Worm (Caenorhabditis elegans): ENCODE data around the gene ergi-1.
"Not testable (repeated sequence)": the region's sequence is repeated elsewhere in the genome, so short reads cannot be mapped to it uniquely, and the experiment has no call there.

ergi-1 gene

DNA sequence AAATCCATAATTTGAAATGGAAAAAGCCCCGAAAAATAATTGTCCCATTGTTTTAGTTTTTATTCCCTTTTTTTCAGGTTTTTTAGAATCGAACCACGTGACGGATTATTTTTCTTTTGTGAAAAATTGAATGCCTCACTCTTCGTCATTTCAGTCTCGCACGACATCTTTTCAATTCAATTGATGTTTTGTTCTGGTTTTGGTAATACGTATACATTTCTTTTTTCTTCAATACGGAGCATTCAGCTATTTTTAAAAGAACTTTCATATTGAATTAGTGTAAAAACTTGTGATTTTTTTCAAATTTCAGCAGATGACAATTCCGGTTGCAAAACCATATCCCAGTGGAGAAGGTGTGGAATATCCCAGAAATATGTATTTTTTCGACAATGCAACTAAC lies 29.7 kb upstream of the ergi-1 start, which contains the start of gene F49H12.7:
Gene F49H12.7, plus strand, starts transcription at position 301 of the 400 bp plus-strand sequence.
- TF ChIP-seq nhr-111 (GFP tag; optimal IDR thresholded peaks at IDR 0.05) (no peak), dve-1 (tag; optimal IDR thresholded peaks at IDR 0.05; ENCODE audit: insufficient read depth) (peak; percentile 4)

DNA sequence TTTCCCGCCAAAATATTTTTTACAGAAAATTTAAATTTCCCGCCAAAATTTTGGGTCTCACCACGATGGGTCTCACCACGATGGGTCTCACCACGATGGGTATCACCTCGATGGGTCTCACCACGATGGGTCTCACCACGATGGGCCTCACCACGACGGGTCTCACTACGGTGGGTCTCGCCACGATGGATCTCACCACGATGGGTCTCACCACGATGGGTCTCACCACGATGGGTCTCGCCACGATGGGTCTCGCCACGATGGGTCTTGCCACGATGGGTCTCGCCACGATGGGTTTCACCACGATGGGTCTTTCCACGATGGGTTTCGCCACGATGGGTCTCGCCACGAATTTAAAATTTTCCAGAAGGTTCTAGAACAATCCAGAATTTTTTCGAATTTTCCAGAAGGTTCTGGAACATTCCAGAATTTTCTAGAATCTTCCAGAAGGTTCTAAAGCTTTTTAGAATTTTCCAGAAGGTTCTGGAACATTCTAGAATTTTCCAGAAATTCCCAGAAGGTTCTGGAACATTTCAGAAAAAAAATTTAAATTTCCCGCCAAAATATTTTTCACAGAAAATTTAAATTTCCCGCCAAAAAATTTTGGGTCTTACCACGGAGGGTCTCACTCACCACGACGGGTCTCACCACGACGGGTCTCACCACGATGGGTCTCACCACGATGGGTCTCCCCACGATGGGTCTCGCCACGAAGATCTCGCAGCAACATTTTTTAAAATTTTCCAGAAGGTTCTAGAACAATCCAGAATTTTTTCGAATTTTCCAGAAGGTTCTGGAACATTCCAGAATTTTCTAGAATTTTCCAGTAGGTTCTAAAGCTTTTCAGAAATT lies 23.7 kb upstream of the ergi-1 start:
- TF ChIP-seq set-16 (GFP tag; IDR thresholded peaks at IDR 0.05) (peak; percentile 87), F44E2.7 (GFP tag; IDR thresholded peaks at IDR 0.05) (peak; percentile 42; the same call in 1 of the 2 replicates), D1046.2 (GFP tag; IDR thresholded peaks at IDR 0.05) (peak; percentile 75; the same call in 1 of the 2 replicates), dmd-9 (GFP tag; IDR thresholded peaks at IDR 0.05) (peak; percentile 65; the same call in 1 of the 2 replicates), pha-4 (GFP tag; IDR thresholded peaks at IDR 0.05) (0 out of 2 replicates have a peak, but pooled peaks have one; percentile 14), php-3 (GFP tag; IDR thresholded peaks at IDR 0.05) (0 out of 2 replicates have a peak, but pooled peaks have one; percentile 37), nhr-42 (GFP tag; IDR thresholded peaks at IDR 0.05) (peak; percentile 81; the same call in 1 of the 2 replicates), T26A8.4 (GFP tag; IDR thresholded peaks at IDR 0.05) (0 out of 2 replicates have a peak, but pooled peaks have one; percentile 29), Y48G9A.11 (GFP tag; IDR thresholded peaks at IDR 0.05) (0 out of 2 replicates have a peak, but pooled peaks have one; percentile 8), ZK337.2 (GFP tag; IDR thresholded peaks at IDR 0.05) (peak; percentile 36; the same call in 1 of the 2 replicates), tag-97 (GFP tag; IDR thresholded peaks at IDR 0.05) (0 out of 2 replicates have a peak, but pooled peaks have one; percentile 30), ceh-44 (GFP tag; IDR thresholded peaks at IDR 0.05) (0 out of 2 replicates have a peak, but pooled peaks have one; percentile 49), tra-1 (GFP tag; IDR thresholded peaks at IDR 0.05) (0 out of 2 replicates have a peak, but pooled peaks have one; percentile 11), madf-5 (GFP tag; IDR thresholded peaks at IDR 0.05) (peak; percentile 15 to 58; a peak in 2 of 4 replicates), lim-7 (GFP tag; IDR thresholded peaks at IDR 0.05) (peak; percentile 65; the same call in 1 of the 2 replicates), Y75B8A.6 (GFP tag; IDR thresholded peaks at IDR 0.05) (0 out of 2 replicates have a peak, but pooled peaks have one; percentile 16), egl-43 (GFP tag; IDR thresholded peaks at IDR 0.05) (peak; percentile 54; the same call in 1 of the 2 replicates), madf-9 (GFP tag; conservative IDR thresholded peaks at IDR 0.05) (0 out of 2 replicates have a peak, but pooled peaks have one; percentile 25), zip-11 (GFP tag; IDR thresholded peaks at IDR 0.05) (0 out of 2 replicates have a peak, but pooled peaks have one; percentile 34)
- not testable (repeated sequence) for TF ChIP-seq pha-4 (tag; optimal IDR thresholded peaks at IDR 0.05)

DNA sequence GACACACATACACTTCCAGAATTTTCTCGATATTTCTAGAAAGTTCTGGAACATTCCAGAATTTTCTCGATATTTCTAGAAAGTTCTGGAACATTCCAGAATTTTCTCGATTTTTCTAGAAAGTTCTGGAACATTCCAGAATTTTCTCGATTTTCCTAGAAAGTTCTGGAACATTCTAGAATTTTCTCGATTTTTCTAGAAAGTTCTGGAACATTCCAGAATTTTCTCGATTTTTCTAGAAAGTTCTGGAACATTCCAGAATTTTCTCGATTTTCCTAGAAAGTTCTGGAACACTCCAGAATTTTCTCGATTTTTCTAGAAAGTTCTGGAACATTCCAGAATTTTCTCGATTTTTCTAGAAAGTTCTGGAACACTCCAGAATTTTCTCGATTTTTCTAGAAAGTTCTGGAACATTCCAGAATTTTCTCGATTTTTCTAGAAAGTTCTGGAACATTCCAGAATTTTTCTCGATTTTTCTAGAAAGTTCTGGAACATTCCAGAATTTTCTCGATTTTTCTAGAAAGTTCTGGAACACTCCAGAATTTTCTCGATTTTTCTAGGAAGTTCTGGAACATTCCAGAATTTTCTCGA lies 22.9 kb upstream of the ergi-1 start:
- peak; percentile 71 for TF ChIP-seq vab-7 (GFP tag; IDR thresholded peaks at IDR 0.05)
- TF ChIP-seq egl-43 (GFP tag; IDR thresholded peaks at IDR 0.05): peak; percentile 26; the same call in 1 of the 2 replicates
- peak; percentile 79 for TF ChIP-seq F26F4.8 (GFP tag; conservative IDR thresholded peaks at IDR 0.05)
- 0 out of 2 replicates have a peak, but pooled peaks have one; percentile 22 for TF ChIP-seq dmd-6 (GFP tag; IDR thresholded peaks at IDR 0.05)
- peak; percentile 86 for TF ChIP-seq Y105C5A.15 (GFP tag; IDR thresholded peaks at IDR 0.05)
- peak; percentile 75; the same call in 1 of the 2 replicates for TF ChIP-seq tra-1 (GFP tag; IDR thresholded peaks at IDR 0.05)
- peak; percentile 80 for TF ChIP-seq snpc-1.2 (GFP tag; IDR thresholded peaks at IDR 0.05)
- peak; percentile 64 for TF ChIP-seq madf-9 (GFP tag; conservative IDR thresholded peaks at IDR 0.05)
- peak in 1 of 2 experiments; percentile 61; a peak in 1 of 4 replicates for TF ChIP-seq madf-5 (GFP tag; IDR thresholded peaks at IDR 0.05)
- TF ChIP-seq lin-1 (GFP tag; IDR thresholded peaks at IDR 0.05): peak; percentile 95
- peak; percentile 72 for TF ChIP-seq ctbp-1 (GFP tag; IDR thresholded peaks at IDR 0.05)
- peak; percentile 49; the same call in 1 of the 2 replicates for TF ChIP-seq Y48G9A.11 (GFP tag; IDR thresholded peaks at IDR 0.05)
- TF ChIP-seq mdt-29 (GFP tag; IDR thresholded peaks at IDR 0.05): peak; percentile 97
- peak; percentile 82 for TF ChIP-seq arid-1 (GFP tag; conservative IDR thresholded peaks at IDR 0.05)
- TF ChIP-seq pha-4 (GFP tag; IDR thresholded peaks at IDR 0.05): peak; percentile 84; the same call in 1 of the 2 replicates
- not testable (repeated sequence) for TF ChIP-seq pha-4 (tag; optimal IDR thresholded peaks at IDR 0.05)
- TF ChIP-seq lim-7 (GFP tag; IDR thresholded peaks at IDR 0.05): peak; percentile 88
- peak; percentile 83; the same call in 1 of the 2 replicates for TF ChIP-seq Y75B8A.6 (GFP tag; IDR thresholded peaks at IDR 0.05)
- TF ChIP-seq zip-11 (GFP tag; IDR thresholded peaks at IDR 0.05): 0 out of 2 replicates have a peak, but pooled peaks have one; percentile 14
- 0 out of 2 replicates have a peak, but pooled peaks have one; percentile 13 for TF ChIP-seq dmd-9 (GFP tag; IDR thresholded peaks at IDR 0.05)
